Fruit fly (Drosophila melanogaster) whole organism, embryonic: ENCODE measurements around the gene CG17754.

ENCODE experiments used
- Awh ChIP-seq: fragments of 200-800 bp; sonication (Bioruptor generic); IDR thresholded peaks from 2 replicates; pipeline ENCODE4, ENCODE4 v1.3.6; 2022; ENCODE audit warnings: missing biosample characterization, missing genetic modification characterization
- CG10321 ChIP-seq: fragments of 200-800 bp; sonication (Bioruptor generic); IDR thresholded peaks from 2 replicates; pipeline ENCODE4 v1.3.6; 2022; ENCODE audit warnings: missing biosample characterization, missing genetic modification characterization
- CG11085 ChIP-seq: fragments of 200-800 bp; sonication (Bioruptor generic); IDR thresholded peaks from 2 replicates; pipeline ENCODE4 v1.3.6; 2022; ENCODE audit warnings: missing biosample characterization, missing genetic modification characterization
- CG12104 ChIP-seq: fragments of 200-800 bp; sonication (Bioruptor generic); optimal IDR thresholded peaks from 3 replicates; lab custom pipeline; 2016; ENCODE audit warnings: missing biosample characterization, missing genetic modification characterization
- CG1233 ChIP-seq: fragments of 200-800 bp; sonication (Bioruptor generic); optimal IDR thresholded peaks from 4 replicates; lab custom pipeline; 2018; ENCODE audit warnings: missing biosample characterization, mild to moderate bottlenecking, missing genetic modification characterization
- CG13287 ChIP-seq: fragments of 200-800 bp; sonication (Bioruptor generic); IDR thresholded peaks from 2 replicates; pipeline ENCODE4 v1.3.6; 2022; ENCODE audit warnings: missing biosample characterization, missing genetic modification characterization; ENCODE audit not compliant: partially characterized antibody
- CG13296 ChIP-seq: fragments of 200-800 bp; sonication (Bioruptor generic); optimal IDR thresholded peaks from 3 replicates; lab custom pipeline; 2018; ENCODE audit warnings: missing biosample characterization, mild to moderate bottlenecking, missing genetic modification characterization
- CG14667 ChIP-seq: fragments of 200-800 bp; sonication (Bioruptor generic); IDR thresholded peaks from 2 replicates; pipeline ENCODE4 v1.3.6; 2022; ENCODE audit warnings: missing biosample characterization, missing genetic modification characterization
- CG16813 ChIP-seq: fragments of 200-800 bp; sonication (Bioruptor generic); IDR thresholded peaks from 3 replicates; pipeline ENCODE4 v1.3.6; 2022; ENCODE audit warnings: missing biosample characterization, missing genetic modification characterization; ENCODE audit not compliant: partially characterized antibody
- CG18476 ChIP-seq: fragments of 200-800 bp; sonication (Bioruptor generic); optimal IDR thresholded peaks from 2 replicates; lab custom pipeline; 2016; ENCODE audit warnings: missing biosample characterization, mild to moderate bottlenecking, missing genetic modification characterization
- CG18764 ChIP-seq: fragments of 200-800 bp; sonication (Bioruptor generic); optimal IDR thresholded peaks from 3 replicates; lab custom pipeline; 2016; ENCODE audit warnings: missing biosample characterization, missing genetic modification characterization
- CG2129 ChIP-seq: fragments of 200-800 bp; sonication (Bioruptor generic); IDR thresholded peaks from 2 replicates; pipeline ENCODE4 v1.3.6; 2022; ENCODE audit warnings: missing biosample characterization, missing genetic modification characterization; ENCODE audit not compliant: partially characterized antibody
- CG43689 ChIP-seq: fragments of 200-800 bp; sonication (Bioruptor generic); IDR thresholded peaks from 2 replicates; pipeline ENCODE4 v1.3.6; 2022; ENCODE audit warnings: missing biosample characterization, missing genetic modification characterization
- CG6654 ChIP-seq: fragments of 200-800 bp; sonication (Bioruptor generic); optimal IDR thresholded peaks from 2 replicates; lab custom pipeline; 2017; ENCODE audit warnings: missing biosample characterization, mild to moderate bottlenecking, missing genetic modification characterization
- CG6689 ChIP-seq: fragments of 200-800 bp; sonication (Bioruptor generic); IDR thresholded peaks from 2 replicates; pipeline ENCODE4 v1.3.6; 2022; ENCODE audit warnings: missing biosample characterization, missing genetic modification characterization
- CG8388 ChIP-seq: fragments of 200-800 bp; sonication (Bioruptor generic); optimal IDR thresholded peaks from 2 replicates; lab custom pipeline; 2019; ENCODE audit warnings: missing biosample characterization, mild to moderate bottlenecking, missing genetic modification characterization, moderate library complexity
- CG9932 ChIP-seq: fragments of 200-800 bp; sonication (Bioruptor generic); IDR thresholded peaks from 2 replicates; pipeline ENCODE4 v1.3.6; 2022; ENCODE audit warnings: missing biosample characterization, missing genetic modification characterization
- CrebB ChIP-seq: fragments of 200-800 bp; sonication (Bioruptor generic); optimal IDR thresholded peaks from 3 replicates; lab custom pipeline; 2018; ENCODE audit warnings: missing biosample characterization, mild to moderate bottlenecking, missing genetic modification characterization
- Dek ChIP-seq: fragments of 200-800 bp; sonication (Bioruptor generic); optimal IDR thresholded peaks from 3 replicates; lab custom pipeline; 2019; ENCODE audit warnings: missing biosample characterization, mild to moderate bottlenecking, missing genetic modification characterization, moderate library complexity
- Fer1 ChIP-seq: fragments of 200-800 bp; sonication (Bioruptor generic); optimal IDR thresholded peaks from 2 replicates; lab custom pipeline; 2017; ENCODE audit warnings: missing biosample characterization, mild to moderate bottlenecking, missing genetic modification characterization
- Fer3 ChIP-seq: fragments of 200-800 bp; sonication (Bioruptor generic); optimal IDR thresholded peaks from 2 replicates; lab custom pipeline; 2018; ENCODE audit warnings: missing biosample characterization, mild to moderate bottlenecking, missing genetic modification characterization, moderate library complexity
- Kr ChIP-seq: fragments of 200-800 bp; sonication (Bioruptor generic); optimal IDR thresholded peaks from 2 replicates; lab custom pipeline; 2017; ENCODE audit warnings: missing biosample characterization, mild to moderate bottlenecking, missing genetic modification characterization
- MESR4 ChIP-seq: fragments of 200-800 bp; sonication (Bioruptor generic); optimal IDR thresholded peaks from 2 replicates; lab custom pipeline; 2018; ENCODE audit warnings: missing biosample characterization, mild to moderate bottlenecking, missing genetic modification characterization, moderate library complexity
- Mad ChIP-seq: fragments of 200-800 bp; sonication (Bioruptor generic); optimal IDR thresholded peaks from 2 replicates; lab custom pipeline; 2016; ENCODE audit warnings: missing biosample characterization, missing genetic modification characterization
- NFAT ChIP-seq: fragments of 200-800 bp; sonication (Bioruptor generic); IDR thresholded peaks from 2 replicates; pipeline ENCODE4 v1.3.6; 2022; ENCODE audit warnings: missing biosample characterization, missing genetic modification characterization
- Nf-YA ChIP-seq: fragments of 200-800 bp; sonication (Bioruptor generic); IDR thresholded peaks from 2 replicates; pipeline ENCODE4 v1.3.6; 2022; ENCODE audit warnings: missing biosample characterization, missing genetic modification characterization
- br ChIP-seq: fragments of >200 bp; optimal IDR thresholded peaks from 2 replicates; lab custom pipeline; 2017
- chm ChIP-seq: fragments of 200-800 bp; sonication (Bioruptor generic); IDR thresholded peaks from 2 replicates; pipeline ENCODE4 v1.3.6; 2022; ENCODE audit warnings: missing biosample characterization, missing genetic modification characterization
- cwo ChIP-seq: fragments of 200-800 bp; sonication (Bioruptor generic); optimal IDR thresholded peaks from 3 replicates; lab custom pipeline; 2017; ENCODE audit warnings: missing biosample characterization, missing genetic modification characterization, mild to moderate bottlenecking, moderate library complexity, missing genetic modification reagents
- danr ChIP-seq: fragments of 200-800 bp; sonication (Bioruptor generic); IDR thresholded peaks from 2 replicates; pipeline ENCODE4 v1.3.6; 2022; ENCODE audit warnings: missing biosample characterization, missing genetic modification characterization
- dmrt99B ChIP-seq: fragments of 200-800 bp; sonication (Bioruptor generic); optimal IDR thresholded peaks from 2 replicates; lab custom pipeline; 2018; ENCODE audit warnings: missing biosample characterization, mild to moderate bottlenecking, missing genetic modification characterization, moderate library complexity
- h ChIP-seq: fragments of >200 bp; optimal IDR thresholded peaks from 2 replicates; lab custom pipeline; 2017
- hb ChIP-seq: fragments of 200-800 bp; sonication (Bioruptor generic); IDR thresholded peaks from 3 replicates; pipeline ENCODE4 v1.3.6; 2022; ENCODE audit warnings: missing biosample characterization, missing genetic modification characterization; ENCODE audit not compliant: partially characterized antibody
- her ChIP-seq: fragments of 200-800 bp; sonication (Bioruptor generic); optimal IDR thresholded peaks from 2 replicates; lab custom pipeline; 2016; ENCODE audit warnings: missing biosample characterization, missing genetic modification characterization
- hkb ChIP-seq, 2 experiments: fragments of 200-800 bp in 1 of 2; fragments of >200 bp in 1 of 2; sonication (Bioruptor generic) in 1 of 2; IDR thresholded peaks in 1 of 2; optimal IDR thresholded peaks in 1 of 2; 2 replicates each; pipeline versions ENCODE4 v1.3.6 to Lab custom; 2017 to 2022; ENCODE audit warnings: missing biosample characterization in 1 of 2, missing genetic modification characterization in 1 of 2
- insv ChIP-seq, 2 experiments: fragments of 200-800 bp; sonication (Bioruptor generic); optimal IDR thresholded peaks; 3 replicates each; lab custom pipeline; 2016 to 2018; ENCODE audit warnings: missing biosample characterization in 2 of 2, missing genetic modification characterization in 2 of 2
- mirr ChIP-seq: fragments of 200-800 bp; sonication (Bioruptor generic); optimal IDR thresholded peaks from 3 replicates; lab custom pipeline; 2018; ENCODE audit warnings: missing biosample characterization, mild to moderate bottlenecking, missing genetic modification characterization
- nerfin-2 ChIP-seq: fragments of 200-800 bp; sonication (Bioruptor generic); IDR thresholded peaks from 2 replicates; pipeline ENCODE4 v1.3.6; 2022; ENCODE audit warnings: missing biosample characterization, missing genetic modification characterization; ENCODE audit not compliant: partially characterized antibody
- peb ChIP-seq: fragments of 200-800 bp; sonication (Bioruptor generic); IDR thresholded peaks from 2 replicates; pipeline ENCODE4 v1.3.6; 2022; ENCODE audit warnings: missing biosample characterization, missing genetic modification characterization
- phol ChIP-seq: fragments of 200-800 bp; sonication (Bioruptor generic); optimal IDR thresholded peaks from 3 replicates; lab custom pipeline; 2018; ENCODE audit warnings: missing biosample characterization, mild to moderate bottlenecking, missing genetic modification characterization, moderate library complexity
- prd ChIP-seq, 3 experiments: fragments of >200 bp in 2 of 3; fragments of 200-800 bp in 1 of 3; sonication (Bioruptor generic) in 1 of 3; optimal IDR thresholded peaks in 2 of 3; IDR thresholded peaks in 1 of 3; 2 replicates in 2 of 3; 3 replicates in 1 of 3; pipeline versions ENCODE4 v1.3.6 to Lab custom; 2017 to 2022; ENCODE audit warnings: missing biosample characterization in 1 of 3, missing genetic modification characterization in 1 of 3
- pzg ChIP-seq: fragments of 200-800 bp; sonication (Bioruptor generic); optimal IDR thresholded peaks from 3 replicates; lab custom pipeline; 2018; ENCODE audit warnings: missing biosample characterization, mild to moderate bottlenecking, missing genetic modification characterization, moderate library complexity
- row ChIP-seq: fragments of 200-800 bp; sonication (Bioruptor generic); IDR thresholded peaks from 3 replicates; pipeline ENCODE4 v1.3.6; 2022; ENCODE audit warnings: missing biosample characterization, missing genetic modification characterization
- salm ChIP-seq: fragments of 200-800 bp; sonication (Bioruptor generic); optimal IDR thresholded peaks from 2 replicates; lab custom pipeline; 2018; ENCODE audit warnings: missing biosample characterization, mild to moderate bottlenecking, missing genetic modification characterization
- sisA ChIP-seq: fragments of 200-800 bp; sonication (Bioruptor generic); IDR thresholded peaks from 2 replicates; pipeline ENCODE4 v1.3.6; 2022; ENCODE audit warnings: missing biosample characterization, missing genetic modification characterization
- sna ChIP-seq: fragments of 200-800 bp; sonication (Bioruptor generic); IDR thresholded peaks from 2 replicates; pipeline ENCODE4 v1.3.6; 2022; ENCODE audit warnings: missing biosample characterization, missing genetic modification characterization; ENCODE audit not compliant: partially characterized antibody
- sob ChIP-seq: fragments of 200-800 bp; sonication (Bioruptor generic); IDR thresholded peaks from 2 replicates; pipeline ENCODE4 v1.3.6; 2022; ENCODE audit warnings: missing biosample characterization, missing genetic modification characterization
- stwl ChIP-seq: fragments of 200-800 bp; sonication (Bioruptor generic); optimal IDR thresholded peaks from 3 replicates; lab custom pipeline; 2018; ENCODE audit warnings: missing biosample characterization, mild to moderate bottlenecking, missing genetic modification characterization, moderate library complexity
- tap ChIP-seq: fragments of 200-800 bp; optimal IDR thresholded peaks from 3 replicates; lab custom pipeline; 2019; ENCODE audit warnings: missing biosample characterization, mild to moderate bottlenecking, missing genetic modification characterization, moderate library complexity
- tll ChIP-seq, 2 experiments: fragments of 200-800 bp in 1 of 2; fragments of >200 bp in 1 of 2; sonication (Bioruptor generic) in 1 of 2; optimal IDR thresholded peaks; 2 replicates each; lab custom pipeline; 2017 to 2019; ENCODE audit warnings: missing biosample characterization in 2 of 2, missing genetic modification characterization in 2 of 2, mild to moderate bottlenecking in 1 of 2, moderate library complexity in 1 of 2
- wor ChIP-seq: fragments of 200-800 bp; sonication (Bioruptor generic); IDR thresholded peaks from 2 replicates; pipeline ENCODE4 v1.3.6; 2022; ENCODE audit warnings: missing biosample characterization, missing genetic modification characterization

The CG17754 gene

dm6 chrX:9232199-9232598 is 18.0 kb upstream of the CG17754 start, which contains the start of gene CG12121 (continued):
- TF ChIP-seq Awh (GFP tag; lab: Robert Waterston, UW) (no peak), danr (GFP tag; lab: Robert Waterston, UW) (no peak), row (0 out of 3 replicates have a peak, but pooled peaks have one; percentile 21), CG12104 (GFP tag; lab: Kevin White, UChicago) (no peak), h (lab: Kevin White, UChicago) (no peak), br (no peak), nerfin-2 (GFP tag; lab: Robert Waterston, UW) (peak; percentile 72), CrebB (tag; lab: Kevin White, UChicago) (no peak), insv (GFP tag; optimal IDR thresholded peaks at IDR 0.05; lab: Kevin White, UChicago) (no peak), CG13287 (peak; percentile 82), Nf-YA (GFP tag; lab: Robert Waterston, UW) (no peak), pzg (peak; percentile 84), tap (tag; lab: Kevin White, UChicago) (no peak), CG1233 (GFP tag; lab: Kevin White, UChicago) (no peak), wor (no peak), CG14667 (GFP tag; lab: Robert Waterston, UW) (no peak), CG16813 (GFP tag; lab: Robert Waterston, UW) (peak; percentile 59), CG43689 (GFP tag; lab: Robert Waterston, UW) (no peak), salm (tag; lab: Kevin White, UChicago) (no peak), CG8388 (GFP tag; lab: Kevin White, UChicago) (no peak), dmrt99B (no peak), tll (GFP tag; optimal IDR thresholded peaks at IDR 0.05; lab: Kevin White, UChicago) (no peak), CG18764 (no peak), sisA (GFP tag; lab: Robert Waterston, UW) (no peak), MESR4 (GFP tag; lab: Kevin White, UChicago) (peak; percentile 77), CG2129 (GFP tag; lab: Robert Waterston, UW) (no peak), mirr (GFP tag; lab: Kevin White, UChicago) (no peak), peb (GFP tag; lab: Robert Waterston, UW) (no peak), Fer1 (GFP tag; lab: Kevin White, UChicago) (no peak), CG10321 (GFP tag; lab: Robert Waterston, UW) (no peak), CG6689 (GFP tag; lab: Robert Waterston, UW) (no peak), chm (no peak), her (no peak), prd (optimal IDR thresholded peaks at IDR 0.05; lab: Kevin White, UChicago) (no peak), prd (GFP tag; IDR thresholded peaks at IDR 0.05; lab: Robert Waterston, UW) (no peak), cwo (GFP tag; lab: Kevin White, UChicago) (no peak), sob (GFP tag; lab: Robert Waterston, UW) (no peak), CG6654 (no peak), CG18476 (GFP tag; lab: Kevin White, UChicago) (no peak), sna (GFP tag; lab: Robert Waterston, UW) (no peak; the same call in 1 of the 2 replicates), Dek (no peak), hkb (optimal IDR thresholded peaks at IDR 0.05; lab: Kevin White, UChicago) (no peak), hkb (GFP tag; IDR thresholded peaks at IDR 0.05; lab: Robert Waterston, UW) (no peak), stwl (tag; lab: Kevin White, UChicago) (peak; percentile 53), hb (peak; percentile 75; the same call in 2 of the 3 replicates), Fer3 (tag; lab: Kevin White, UChicago) (no peak), CG11085 (GFP tag; lab: Robert Waterston, UW) (no peak), NFAT (no peak), phol (tag; lab: Kevin White, UChicago) (no peak), Mad (GFP tag; lab: Kevin White, UChicago) (no peak), CG9932 (GFP tag; lab: Robert Waterston, UW) (no peak), CG13296 (GFP tag; lab: Kevin White, UChicago) (no peak), Kr (GFP tag; lab: Kevin White, UChicago) (no peak)
